Fruit fly (Drosophila melanogaster): ENCODE data around the gene Mical.

DNA sequence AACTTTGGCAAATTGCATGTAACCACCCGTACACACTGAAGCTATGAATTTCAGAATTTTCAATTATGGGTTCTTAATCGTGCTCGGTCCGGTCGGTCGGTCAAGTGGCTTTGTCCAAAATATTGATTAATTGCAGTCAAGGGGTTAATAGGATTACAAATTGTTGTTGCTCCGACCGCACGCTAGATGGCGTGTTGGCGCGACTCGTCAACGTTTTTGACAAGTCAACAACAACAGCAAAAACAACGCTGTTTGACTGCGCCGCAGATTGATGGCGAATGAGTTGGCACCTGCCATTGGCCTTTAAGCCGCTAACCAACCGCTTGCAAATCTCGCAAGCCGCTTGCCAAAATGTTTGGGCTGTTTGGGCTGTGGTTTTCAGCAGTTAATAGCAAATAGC, 86.0 kb downstream of the Mical start:
- no peak for TF ChIP-seq psq (optimal IDR thresholded peaks at IDR 0.05)
- no peak for TF ChIP-seq pan (optimal IDR thresholded peaks at IDR 0.05)

All from whole organism.